Fruit fly (Drosophila melanogaster) whole organism, embryonic: ENCODE data around the gene Egfrap.

ENCODE experiments used
- Atf-2 ChIP-seq: fragments of 200-800 bp; sonication (Bioruptor generic); optimal IDR thresholded peaks from 2 replicates; lab custom pipeline; 2016; ENCODE audit warnings: missing biosample characterization, missing genetic modification characterization
- B-H1 ChIP-seq: fragments of 200-800 bp; sonication (Bioruptor generic); IDR thresholded peaks from 3 replicates; pipeline ENCODE4 v1.3.6; 2022; ENCODE audit warnings: missing biosample characterization, missing genetic modification characterization
- C15 ChIP-seq: fragments of 200-800 bp; sonication (Bioruptor generic); IDR thresholded peaks from 3 replicates; pipeline ENCODE4 v1.3.6; 2022; ENCODE audit warnings: missing biosample characterization, missing genetic modification characterization
- CG10431 ChIP-seq: fragments of 200-800 bp; sonication (Bioruptor generic); optimal IDR thresholded peaks from 3 replicates; lab custom pipeline; 2018; ENCODE audit warnings: missing biosample characterization, mild to moderate bottlenecking, missing genetic modification characterization
- CG10543 ChIP-seq: fragments of 200-800 bp; sonication (Bioruptor generic); optimal IDR thresholded peaks from 3 replicates; lab custom pipeline; 2017; ENCODE audit warnings: missing biosample characterization, mild to moderate bottlenecking, missing genetic modification characterization, moderate library complexity
- CG11247 ChIP-seq: fragments of 200-800 bp; sonication (Bioruptor generic); IDR thresholded peaks from 2 replicates; pipeline ENCODE4 v1.3.6; 2022; ENCODE audit warnings: missing biosample characterization, missing genetic modification characterization
- CG12104 ChIP-seq: fragments of 200-800 bp; sonication (Bioruptor generic); optimal IDR thresholded peaks from 3 replicates; lab custom pipeline; 2016; ENCODE audit warnings: missing biosample characterization, missing genetic modification characterization
- CG16779 ChIP-seq: fragments of 200-800 bp; sonication (Bioruptor generic); IDR thresholded peaks from 2 replicates; pipeline ENCODE4 v1.3.6; 2022; ENCODE audit warnings: missing biosample characterization, missing genetic modification characterization
- CG17328 ChIP-seq: fragments of 200-800 bp; sonication (Bioruptor generic); IDR thresholded peaks from 2 replicates; pipeline ENCODE4 v1.3.6; 2022; ENCODE audit warnings: missing biosample characterization, missing genetic modification characterization
- CG17802 ChIP-seq: fragments of 200-800 bp; sonication (Bioruptor generic); optimal IDR thresholded peaks from 2 replicates; lab custom pipeline; 2018; ENCODE audit warnings: missing biosample characterization, mild to moderate bottlenecking, missing genetic modification characterization, moderate library complexity
- CG2875 ChIP-seq: fragments of 200-800 bp; sonication (Bioruptor generic); optimal IDR thresholded peaks from 2 replicates; lab custom pipeline; 2017; ENCODE audit warnings: missing biosample characterization, mild to moderate bottlenecking, missing genetic modification characterization, missing genetic modification reagents
- CG32772 ChIP-seq: fragments of 200-800 bp; sonication (Bioruptor generic); IDR thresholded peaks from 2 replicates; pipeline ENCODE4 v1.3.6; 2022; ENCODE audit warnings: missing biosample characterization, missing genetic modification characterization
- CG34422 ChIP-seq: fragments of 200-800 bp; sonication (Bioruptor generic); IDR thresholded peaks from 3 replicates; pipeline ENCODE4 v1.3.6; 2022; ENCODE audit warnings: missing biosample characterization, missing genetic modification characterization
- CG4820 ChIP-seq: fragments of 200-800 bp; sonication (Bioruptor generic); optimal IDR thresholded peaks from 3 replicates; lab custom pipeline; 2016; ENCODE audit warnings: missing biosample characterization, missing genetic modification characterization
- CG4854 ChIP-seq: fragments of 200-800 bp; sonication (Bioruptor generic); optimal IDR thresholded peaks from 2 replicates; lab custom pipeline; 2016; ENCODE audit warnings: missing biosample characterization, missing genetic modification characterization, inconsistent platforms
- CG5180 ChIP-seq: fragments of 200-800 bp; sonication (Bioruptor generic); optimal IDR thresholded peaks from 3 replicates; lab custom pipeline; 2017; ENCODE audit warnings: missing biosample characterization, missing genetic modification characterization, mild to moderate bottlenecking, moderate library complexity, missing genetic modification reagents
- CG7987 ChIP-seq: fragments of 200-800 bp; sonication (Bioruptor generic); optimal IDR thresholded peaks from 2 replicates; lab custom pipeline; 2018; ENCODE audit warnings: missing biosample characterization, mild to moderate bottlenecking, missing genetic modification characterization, moderate library complexity
- CG8924 ChIP-seq: fragments of 200-800 bp; optimal IDR thresholded peaks from 3 replicates; lab custom pipeline; 2019; ENCODE audit warnings: missing biosample characterization, mild to moderate bottlenecking, missing genetic modification characterization, moderate library complexity
- CHES-1-like ChIP-seq: fragments of 200-800 bp; sonication (Bioruptor generic); optimal IDR thresholded peaks from 2 replicates; lab custom pipeline; 2016; ENCODE audit warnings: missing biosample characterization, missing genetic modification characterization
- Chrac-16 ChIP-seq: fragments of 200-800 bp; sonication (Bioruptor generic); optimal IDR thresholded peaks from 3 replicates; lab custom pipeline; 2016; ENCODE audit warnings: missing biosample characterization, missing genetic modification characterization
- Dad ChIP-seq: fragments of 200-800 bp; sonication (Bioruptor generic); optimal IDR thresholded peaks from 3 replicates; lab custom pipeline; 2016; ENCODE audit warnings: missing biosample characterization, missing genetic modification characterization
- Dll ChIP-seq: fragments of 200-800 bp; sonication (Bioruptor generic); IDR thresholded peaks from 4 replicates; pipeline ENCODE4 v1.3.6; 2022; ENCODE audit warnings: missing biosample characterization, missing genetic modification characterization; ENCODE audit not compliant: partially characterized antibody
- Hr78 ChIP-seq, 2 experiments: fragments of 200-800 bp in 1 of 2; fragments of >200 bp in 1 of 2; sonication (Bioruptor generic) in 1 of 2; optimal IDR thresholded peaks; 2 replicates each; lab custom pipeline; 2017 to 2019; ENCODE audit warnings: missing biosample characterization in 2 of 2, missing genetic modification characterization in 2 of 2, mild to moderate bottlenecking in 1 of 2, moderate library complexity in 1 of 2
- MESR4 ChIP-seq: fragments of 200-800 bp; sonication (Bioruptor generic); optimal IDR thresholded peaks from 2 replicates; lab custom pipeline; 2018; ENCODE audit warnings: missing biosample characterization, mild to moderate bottlenecking, missing genetic modification characterization, moderate library complexity
- Mrtf ChIP-seq: fragments of 200-800 bp; sonication (Bioruptor generic); IDR thresholded peaks from 3 replicates; pipeline ENCODE4 v1.3.6; 2022; ENCODE audit warnings: missing biosample characterization, missing genetic modification characterization
- NC2β ChIP-seq: fragments of 200-800 bp; sonication (Bioruptor generic); optimal IDR thresholded peaks from 2 replicates; lab custom pipeline; 2016; ENCODE audit warnings: missing biosample characterization, missing genetic modification characterization
- NK7.1 ChIP-seq: fragments of 200-800 bp; sonication (Bioruptor generic); optimal IDR thresholded peaks from 3 replicates; lab custom pipeline; 2016; ENCODE audit warnings: missing biosample characterization, missing genetic modification characterization
- Neu2 ChIP-seq: fragments of 200-800 bp; sonication (Bioruptor generic); optimal IDR thresholded peaks from 3 replicates; lab custom pipeline; 2016; ENCODE audit warnings: missing biosample characterization, missing genetic modification characterization, borderline replicate concordance
- Opbp ChIP-seq: fragments of 200-800 bp; sonication (Bioruptor generic); IDR thresholded peaks from 3 replicates; pipeline ENCODE4 v1.3.6; 2022; ENCODE audit warnings: missing biosample characterization, missing genetic modification characterization; ENCODE audit not compliant: partially characterized antibody
- PHDP ChIP-seq: fragments of 200-800 bp; sonication (Bioruptor generic); optimal IDR thresholded peaks from 3 replicates; lab custom pipeline; 2018; ENCODE audit warnings: missing biosample characterization, mild to moderate bottlenecking, missing genetic modification characterization, moderate library complexity
- Sox102F ChIP-seq: fragments of 200-800 bp; sonication (Bioruptor generic); optimal IDR thresholded peaks from 2 replicates; lab custom pipeline; 2018; ENCODE audit warnings: missing biosample characterization, mild to moderate bottlenecking, missing genetic modification characterization, moderate library complexity
- Spps ChIP-seq: fragments of 200-800 bp; sonication (Bioruptor generic); optimal IDR thresholded peaks from 2 replicates; lab custom pipeline; 2018; ENCODE audit warnings: missing biosample characterization, mild to moderate bottlenecking, missing genetic modification characterization
- amos ChIP-seq: fragments of 200-800 bp; sonication (Bioruptor generic); IDR thresholded peaks from 2 replicates; pipeline ENCODE4 v1.3.6; 2022; ENCODE audit warnings: missing biosample characterization, missing genetic modification characterization; ENCODE audit not compliant: partially characterized antibody
- ap ChIP-seq: fragments of 200-800 bp; sonication (Bioruptor generic); IDR thresholded peaks from 2 replicates; pipeline ENCODE4 v1.3.6; 2022; ENCODE audit warnings: missing biosample characterization, missing genetic modification characterization
- btn ChIP-seq: fragments of 200-800 bp; sonication (Bioruptor generic); optimal IDR thresholded peaks from 2 replicates; lab custom pipeline; 2016; ENCODE audit warnings: missing biosample characterization, missing genetic modification characterization
- en ChIP-seq: fragments of 200-800 bp; sonication (Bioruptor generic); optimal IDR thresholded peaks from 2 replicates; lab custom pipeline; 2016; ENCODE audit warnings: missing biosample characterization, missing genetic modification characterization
- eve ChIP-seq, 2 experiments: fragments of >200 bp; optimal IDR thresholded peaks; 2 replicates each; lab custom pipeline; 2017; ENCODE audit warnings: missing biosample characterization in 2 of 2, missing genetic modification characterization in 2 of 2
- eyg ChIP-seq: fragments of 200-800 bp; sonication (Bioruptor generic); optimal IDR thresholded peaks from 3 replicates; lab custom pipeline; 2016; ENCODE audit warnings: missing biosample characterization, missing genetic modification characterization
- hbn ChIP-seq: fragments of 200-800 bp; sonication (Bioruptor generic); IDR thresholded peaks from 2 replicates; pipeline ENCODE4 v1.3.6; 2022; ENCODE audit warnings: missing biosample characterization, missing genetic modification characterization; ENCODE audit not compliant: partially characterized antibody
- maf-S ChIP-seq: fragments of 200-800 bp; sonication (Bioruptor generic); optimal IDR thresholded peaks from 2 replicates; lab custom pipeline; 2016; ENCODE audit warnings: missing biosample characterization, missing genetic modification characterization
- nom ChIP-seq: fragments of 200-800 bp; sonication (Bioruptor generic); optimal IDR thresholded peaks from 2 replicates; lab custom pipeline; 2017; ENCODE audit warnings: missing biosample characterization, missing genetic modification characterization, mild to moderate bottlenecking, moderate library complexity, missing genetic modification reagents
- org-1 ChIP-seq: fragments of 200-800 bp; sonication (Bioruptor generic); optimal IDR thresholded peaks from 2 replicates; lab custom pipeline; 2017; ENCODE audit warnings: missing biosample characterization, missing genetic modification characterization
- sc ChIP-seq, 3 experiments: fragments of >200 bp in 2 of 3; fragments of 200-800 bp in 1 of 3; sonication (Bioruptor generic) in 1 of 3; optimal IDR thresholded peaks; 2 replicates in 2 of 3; 3 replicates in 1 of 3; lab custom pipeline; 2017; ENCODE audit warnings: mild to moderate bottlenecking in 1 of 3, missing biosample characterization in 1 of 3, missing genetic modification characterization in 1 of 3, missing genetic modification reagents in 1 of 3
- scrt ChIP-seq: fragments of 200-800 bp; sonication (Bioruptor generic); optimal IDR thresholded peaks from 2 replicates; lab custom pipeline; 2018; ENCODE audit warnings: missing biosample characterization, mild to moderate bottlenecking, missing genetic modification characterization, moderate library complexity
- sens ChIP-seq: fragments of 200-800 bp; sonication (Bioruptor generic); peaks from one replicate; lab custom pipeline; 2016; ENCODE audit warnings: missing biosample characterization, missing genetic modification characterization
- slbo ChIP-seq: fragments of 200-800 bp; sonication (Bioruptor generic); IDR thresholded peaks from 2 replicates; pipeline ENCODE4 v1.3.6; 2022; ENCODE audit warnings: missing biosample characterization, missing genetic modification characterization
- sr ChIP-seq: fragments of 200-800 bp; sonication (Bioruptor generic); IDR thresholded peaks from 3 replicates; pipeline ENCODE4 v1.3.6; 2022; ENCODE audit warnings: missing biosample characterization, missing genetic modification characterization
- vnd ChIP-seq: fragments of 200-800 bp; sonication (Bioruptor generic); IDR thresholded peaks from 3 replicates; pipeline ENCODE4 v1.3.6; 2022; ENCODE audit warnings: missing biosample characterization, missing genetic modification characterization; ENCODE audit not compliant: partially characterized antibody
- wek ChIP-seq: fragments of 200-800 bp; sonication (Bioruptor generic); optimal IDR thresholded peaks from 3 replicates; lab custom pipeline; 2018; ENCODE audit warnings: missing biosample characterization, mild to moderate bottlenecking, missing genetic modification characterization, moderate library complexity
- zen2 ChIP-seq: fragments of 200-800 bp; sonication (Bioruptor generic); IDR thresholded peaks from 3 replicates; pipeline ENCODE4 v1.3.6; 2022; ENCODE audit warnings: missing biosample characterization, missing genetic modification characterization; ENCODE audit not compliant: partially characterized antibody

Gene Egfrap

DNA sequence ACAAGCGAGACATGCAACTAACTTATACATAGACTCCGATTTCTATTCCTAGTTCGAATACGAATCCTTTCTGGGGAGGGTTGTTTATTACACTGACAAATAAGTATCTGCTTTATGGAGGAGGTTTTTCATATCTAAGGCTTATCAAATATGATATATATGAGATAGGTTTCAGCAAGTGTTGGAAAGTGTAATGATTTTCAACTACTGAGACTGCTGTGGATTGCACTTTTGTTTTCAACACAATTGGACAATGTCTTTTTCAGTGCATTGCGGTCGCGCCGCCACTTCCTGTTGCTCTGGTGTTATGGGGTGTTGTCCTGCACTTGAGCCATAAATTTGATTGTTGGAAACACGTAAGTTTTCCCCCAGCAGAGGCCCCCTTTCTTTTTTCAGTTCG lies 37.2 kb upstream of the Egfrap start (continued):
- TF ChIP-seq nom (GFP tag; lab: Kevin White, UChicago) (no peak), Hr78 (GFP tag; optimal IDR thresholded peaks at IDR 0.05; lab: Kevin White, UChicago) (no peak), CHES-1-like (no peak), CG17802 (tag; lab: Kevin White, UChicago) (peak; percentile 9), hbn (GFP tag; lab: Robert Waterston, UW) (no peak), eyg (no peak), scrt (GFP tag; lab: Kevin White, UChicago) (peak; percentile 69), CG34422 (GFP tag; lab: Robert Waterston, UW) (no peak), NC2β (GFP tag; lab: Kevin White, UChicago) (peak; percentile 51), sens (peak; percentile 97), amos (GFP tag; lab: Robert Waterston, UW) (no peak), en (peak; percentile 25), CG10431 (GFP tag; lab: Kevin White, UChicago) (no peak), eve (GFP tag; optimal IDR thresholded peaks at IDR 0.05; lab: Kevin White, UChicago) (peak in 1 of 2 experiments; percentile 55), CG32772 (no peak; the same call in 1 of the 2 replicates), maf-S (GFP tag; lab: Kevin White, UChicago) (no peak), ap (GFP tag; lab: Robert Waterston, UW) (0 out of 2 replicates have a peak, but pooled peaks have one; percentile 26), NK7.1 (GFP tag; lab: Kevin White, UChicago) (no peak), C15 (GFP tag; lab: Robert Waterston, UW) (no peak), CG11247 (GFP tag; lab: Robert Waterston, UW) (no peak), Neu2 (no peak), CG8924 (tag; lab: Kevin White, UChicago) (peak; percentile 60), sr (no peak), btn (GFP tag; lab: Kevin White, UChicago) (no peak), org-1 (peak; percentile 14), Chrac-16 (GFP tag; lab: Kevin White, UChicago) (peak; percentile 53), Mrtf (GFP tag; lab: Robert Waterston, UW) (no peak), Atf-2 (GFP tag; lab: Kevin White, UChicago) (peak; percentile 33), PHDP (tag; lab: Kevin White, UChicago) (peak; percentile 14), CG4854 (GFP tag; lab: Kevin White, UChicago) (no peak), CG5180 (peak; percentile 18), vnd (GFP tag; lab: Robert Waterston, UW) (no peak), CG10543 (GFP tag; lab: Kevin White, UChicago) (no peak), CG4820 (GFP tag; lab: Kevin White, UChicago) (peak; percentile 32), Dll (GFP tag; lab: Robert Waterston, UW) (no peak), zen2 (GFP tag; lab: Robert Waterston, UW) (no peak), CG2875 (peak; percentile 32), CG17328 (GFP tag; lab: Robert Waterston, UW) (peak; percentile 63), CG12104 (GFP tag; lab: Kevin White, UChicago) (no peak), sc (optimal IDR thresholded peaks at IDR 0.05; lab: Kevin White, UChicago) (no peak), sc (GFP tag; optimal IDR thresholded peaks at IDR 0.05; lab: Kevin White, UChicago) (peak; percentile 25), CG16779 (no peak), wek (GFP tag; lab: Kevin White, UChicago) (no peak), Spps (tag; lab: Kevin White, UChicago) (peak; percentile 62), CG7987 (no peak), B-H1 (GFP tag; lab: Robert Waterston, UW) (no peak), Sox102F (peak; percentile 32), MESR4 (GFP tag; lab: Kevin White, UChicago) (no peak), Opbp (GFP tag; lab: Robert Waterston, UW) (no peak), Dad (GFP tag; lab: Kevin White, UChicago) (no peak), slbo (GFP tag; lab: Robert Waterston, UW) (no peak)
